Worm (Caenorhabditis elegans): Measurements from ENCODE around the gene elpc-2.
A peak's percentile ranks its signal among the peaks of the same experiment; 100 is the strongest.

DNA sequence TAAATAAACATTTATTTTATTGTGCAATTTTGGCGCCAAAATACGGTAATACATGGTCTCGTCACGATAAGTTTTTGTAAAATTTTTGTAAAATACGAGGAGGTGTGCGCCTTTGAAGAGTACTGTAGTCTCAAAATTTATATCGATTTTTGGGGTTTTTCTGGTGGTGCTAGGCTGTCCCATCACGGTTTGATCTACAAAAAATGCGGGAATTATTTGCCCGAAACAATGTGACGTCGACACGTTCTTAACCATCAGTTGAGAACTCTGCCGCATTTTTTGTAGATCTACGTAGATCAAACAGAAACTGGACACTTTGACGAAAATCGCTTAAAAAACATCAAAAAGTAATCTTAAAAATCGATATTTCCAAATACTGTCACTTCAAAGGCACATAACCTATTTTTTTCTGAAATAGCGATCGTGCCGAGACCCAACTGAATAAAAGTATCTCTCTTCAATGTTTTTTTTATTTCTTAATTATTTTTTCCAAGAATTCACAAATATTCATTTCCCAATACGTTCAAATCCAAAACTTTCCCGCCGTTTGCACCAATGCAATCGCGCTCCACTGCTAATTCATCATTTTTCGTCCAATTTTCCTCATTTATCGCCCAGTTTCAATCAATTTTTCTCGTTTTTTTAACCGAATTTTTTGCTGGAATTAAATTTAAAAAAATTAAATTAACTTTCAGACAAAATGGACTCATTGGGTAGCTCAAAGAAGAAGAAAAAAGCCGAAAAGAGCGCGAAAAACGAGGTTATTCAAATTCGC, 47.4 kb upstream of the elpc-2 start, which contains the start of gene pqn-80:
- TF ChIP-seq unc-86 (tag; optimal IDR thresholded peaks at IDR 0.05) (peak; percentile 15), lsy-2 (tag; optimal IDR thresholded peaks at IDR 0.05) (peak; percentile 69 to 85), nhr-237 (tag; optimal IDR thresholded peaks at IDR 0.05) (no peak), skn-1 (tag; optimal IDR thresholded peaks at IDR 0.05) (peak; percentile 36)

Measured in whole organism, L1 larva.